Fruit fly (Drosophila melanogaster) whole organism, prepupa: Measurements from ENCODE around the gene CG10969.

Source experiments
- Blimp-1 ChIP-seq: fragments of 200-800 bp; sonication (Bioruptor generic); optimal IDR thresholded peaks from 3 replicates; lab custom pipeline; 2017; ENCODE audit warnings: missing biosample characterization, missing genetic modification characterization, mild to moderate bottlenecking, moderate library complexity, missing genetic modification reagents
- CG11762 ChIP-seq: fragments of 200-800 bp; sonication (Bioruptor generic); optimal IDR thresholded peaks from 3 replicates; lab custom pipeline; 2016; ENCODE audit warnings: missing biosample characterization, missing genetic modification characterization; ENCODE audit not compliant: insufficient read depth
- CG3032 ChIP-seq: fragments of 200-800 bp; optimal IDR thresholded peaks from 2 replicates; lab custom pipeline; 2019; ENCODE audit warnings: missing biosample characterization, mild to moderate bottlenecking, missing genetic modification characterization, moderate library complexity
- CG32006 ChIP-seq: fragments of 200-800 bp; sonication (Bioruptor generic); optimal IDR thresholded peaks from 3 replicates; lab custom pipeline; 2017; ENCODE audit warnings: missing biosample characterization, mild to moderate bottlenecking, missing genetic modification characterization
- CG3919 ChIP-seq: fragments of 200-800 bp; sonication (Bioruptor generic); optimal IDR thresholded peaks from 3 replicates; lab custom pipeline; 2016; ENCODE audit warnings: missing biosample characterization, missing genetic modification characterization
- CG6808 ChIP-seq: fragments of 200-800 bp; sonication (Bioruptor generic); optimal IDR thresholded peaks from 3 replicates; lab custom pipeline; 2017; ENCODE audit warnings: missing biosample characterization, missing genetic modification characterization, mild to moderate bottlenecking, moderate library complexity, missing genetic modification reagents
- CG7368 ChIP-seq: fragments of 200-800 bp; sonication (Bioruptor generic); optimal IDR thresholded peaks from 3 replicates; lab custom pipeline; 2016; ENCODE audit warnings: missing biosample characterization, missing genetic modification characterization
- CG8119 ChIP-seq: fragments of 200-800 bp; sonication (Bioruptor generic); IDR thresholded peaks from 3 replicates; pipeline ENCODE4 v1.3.6; 2022; ENCODE audit warnings: missing biosample characterization, missing genetic modification characterization
- CG9139 ChIP-seq: fragments of 200-800 bp; sonication (Bioruptor generic); optimal IDR thresholded peaks from 3 replicates; lab custom pipeline; 2017; ENCODE audit warnings: missing biosample characterization, mild to moderate bottlenecking, missing genetic modification characterization
- Eip75B ChIP-seq: fragments of 200-800 bp; sonication (Bioruptor generic); optimal IDR thresholded peaks from 3 replicates; lab custom pipeline; 2016; ENCODE audit warnings: missing biosample characterization, missing genetic modification characterization
- Eip78C ChIP-seq: fragments of 200-800 bp; sonication (Bioruptor generic); peaks from one replicate; lab custom pipeline; 2016; ENCODE audit warnings: missing biosample characterization, missing genetic modification characterization
- Ets21C ChIP-seq: fragments of 200-800 bp; sonication (Bioruptor generic); optimal IDR thresholded peaks from 3 replicates; lab custom pipeline; 2016; ENCODE audit warnings: missing biosample characterization, missing genetic modification characterization
- Ets96B ChIP-seq: fragments of 200-800 bp; optimal IDR thresholded peaks from 2 replicates; lab custom pipeline; 2019; ENCODE audit warnings: missing biosample characterization, mild to moderate bottlenecking, missing genetic modification characterization, moderate library complexity
- Gug ChIP-seq: fragments of 200-800 bp; sonication (Bioruptor generic); IDR thresholded peaks from 2 replicates; pipeline ENCODE4 v1.3.6; 2022; ENCODE audit warnings: missing biosample characterization, missing genetic modification characterization
- Hr39 ChIP-seq: fragments of 200-800 bp; sonication (Bioruptor generic); optimal IDR thresholded peaks from 2 replicates; lab custom pipeline; 2016; ENCODE audit warnings: missing biosample characterization, missing genetic modification characterization
- Hr4 ChIP-seq: fragments of 200-800 bp; sonication (Bioruptor generic); optimal IDR thresholded peaks from 3 replicates; lab custom pipeline; 2016; ENCODE audit warnings: missing biosample characterization, missing genetic modification characterization
- Lpt ChIP-seq: fragments of 200-800 bp; sonication (Bioruptor generic); optimal IDR thresholded peaks from 3 replicates; lab custom pipeline; 2016; ENCODE audit warnings: missing biosample characterization, missing genetic modification characterization
- Sox102F ChIP-seq: fragments of 200-800 bp; sonication (Bioruptor generic); optimal IDR thresholded peaks from 2 replicates; lab custom pipeline; 2016; ENCODE audit warnings: missing biosample characterization, mild to moderate bottlenecking, missing genetic modification characterization
- Sox14 ChIP-seq: fragments of 200-800 bp; sonication (Bioruptor generic); optimal IDR thresholded peaks from 3 replicates; lab custom pipeline; 2016; ENCODE audit warnings: missing biosample characterization, missing genetic modification characterization
- acj6 ChIP-seq: fragments of 200-800 bp; sonication (Bioruptor generic); optimal IDR thresholded peaks from 3 replicates; lab custom pipeline; 2016; ENCODE audit warnings: missing biosample characterization, missing genetic modification characterization
- cyc ChIP-seq: fragments of 200-800 bp; sonication (Bioruptor generic); optimal IDR thresholded peaks from 3 replicates; lab custom pipeline; 2016; ENCODE audit warnings: missing biosample characterization, missing genetic modification characterization
- dac ChIP-seq: fragments of 200-800 bp; sonication (Bioruptor generic); optimal IDR thresholded peaks from 2 replicates; lab custom pipeline; 2017; ENCODE audit warnings: missing biosample characterization, mild to moderate bottlenecking, missing genetic modification characterization
- fd85E ChIP-seq: fragments of 200-800 bp; sonication (Bioruptor generic); optimal IDR thresholded peaks from 3 replicates; lab custom pipeline; 2016; ENCODE audit warnings: missing biosample characterization, missing genetic modification characterization
- fkh ChIP-seq: fragments of 200-800 bp; sonication (Bioruptor generic); optimal IDR thresholded peaks from 3 replicates; lab custom pipeline; 2017; ENCODE audit warnings: missing biosample characterization, mild to moderate bottlenecking, missing genetic modification characterization, moderate library complexity
- lz ChIP-seq: fragments of 200-800 bp; sonication (Bioruptor generic); optimal IDR thresholded peaks from 3 replicates; lab custom pipeline; 2016; ENCODE audit warnings: missing biosample characterization, missing genetic modification characterization
- net ChIP-seq: fragments of 200-800 bp; sonication (Bioruptor generic); optimal IDR thresholded peaks from 3 replicates; lab custom pipeline; 2016; ENCODE audit warnings: missing biosample characterization, missing genetic modification characterization
- pdm3 ChIP-seq: fragments of 200-800 bp; sonication (Bioruptor generic); optimal IDR thresholded peaks from 3 replicates; lab custom pipeline; 2016; ENCODE audit warnings: missing biosample characterization, missing genetic modification characterization
- salr ChIP-seq, 2 experiments: fragments of 200-800 bp; sonication (Bioruptor generic); optimal IDR thresholded peaks; 3 replicates each; lab custom pipeline; 2016 to 2018; ENCODE audit warnings: missing biosample characterization in 2 of 2, missing genetic modification characterization in 2 of 2, mild to moderate bottlenecking in 1 of 2
- ss ChIP-seq, 2 experiments: fragments of 200-800 bp; sonication (Bioruptor generic); optimal IDR thresholded peaks; 2 replicates in 1 of 2; 3 replicates in 1 of 2; lab custom pipeline; 2017 to 2018; ENCODE audit warnings: mild to moderate bottlenecking in 2 of 2, missing biosample characterization in 2 of 2, missing genetic modification characterization in 2 of 2, moderate library complexity in 1 of 2
- svp ChIP-seq: fragments of 200-800 bp; sonication (Bioruptor generic); peaks from one replicate; lab custom pipeline; 2016; ENCODE audit warnings: missing biosample characterization, missing genetic modification characterization
- vri ChIP-seq: fragments of 200-800 bp; sonication (Bioruptor generic); optimal IDR thresholded peaks from 3 replicates; lab custom pipeline; 2016; ENCODE audit warnings: missing biosample characterization, mild to moderate bottlenecking, missing genetic modification characterization

Gene CG10969

dm6 chr3L:12749567-12750535 is 31.0 kb downstream of the CG10969 start, which contains the start of the genes Klc and CG10984 (continued):
- TF ChIP-seq Eip78C (GFP tag; lab: Kevin White, UChicago) (peak; percentile 97), Blimp-1 (GFP tag; lab: Kevin White, UChicago) (no peak), cyc (GFP tag; lab: Kevin White, UChicago) (peak; percentile 80), dac (GFP tag; lab: Kevin White, UChicago) (peak; percentile 89), Sox14 (peak; percentile 91), svp (GFP tag; lab: Kevin White, UChicago) (no peak), CG8119 (GFP tag; lab: Robert Waterston, UW) (no peak; the same call in 1 of the 3 replicates), Hr4 (GFP tag; lab: Kevin White, UChicago) (peak; percentile 96), CG32006 (GFP tag; lab: Kevin White, UChicago) (peak; percentile 95), net (GFP tag; lab: Kevin White, UChicago) (no peak), lz (GFP tag; lab: Kevin White, UChicago) (peak; percentile 82), acj6 (GFP tag; lab: Kevin White, UChicago) (peak; percentile 84), vri (GFP tag; lab: Kevin White, UChicago) (peak; percentile 78)
- TF ChIP-seq, all 60 proteins: peak for 36

- no peak for TF ChIP-seq Ets21C (GFP tag; lab: Kevin White, UChicago)
- no peak for TF ChIP-seq Eip75B
- no peak for TF ChIP-seq Lpt
- TF ChIP-seq Sox102F (GFP tag; lab: Kevin White, UChicago): no peak
- TF ChIP-seq, all 60 proteins: peak for 0
Observed at dm6 chr3L:12748711-12749566, 32.0 kb downstream of the CG10969 start.

dm6 chr3L:12746241-12746640 is 34.7 kb downstream of the CG10969 start:
- no peak for TF ChIP-seq CG9139 (GFP tag; lab: Kevin White, UChicago)
- TF ChIP-seq salr (GFP tag; optimal IDR thresholded peaks at IDR 0.05; lab: Kevin White, UChicago): no peak
- TF ChIP-seq ss (GFP tag; optimal IDR thresholded peaks at IDR 0.05; lab: Kevin White, UChicago): no peak
- no peak for TF ChIP-seq CG3032 (tag; lab: Kevin White, UChicago)
- TF ChIP-seq Sox102F (GFP tag; lab: Kevin White, UChicago): no peak
- no peak for TF ChIP-seq Eip75B
- no peak for TF ChIP-seq CG3919 (GFP tag; lab: Kevin White, UChicago)
- TF ChIP-seq CG11762 (GFP tag; lab: Kevin White, UChicago): no peak
- TF ChIP-seq fkh (GFP tag; lab: Kevin White, UChicago): no peak
- TF ChIP-seq CG7368 (GFP tag; lab: Kevin White, UChicago): no peak
- TF ChIP-seq pdm3: no peak
- TF ChIP-seq Ets96B (tag; lab: Kevin White, UChicago): no peak
- no peak for TF ChIP-seq CG6808 (GFP tag; lab: Kevin White, UChicago)
- no peak for TF ChIP-seq Hr39
- no peak for TF ChIP-seq Gug (GFP tag; lab: Robert Waterston, UW)
- TF ChIP-seq fd85E (GFP tag; lab: Kevin White, UChicago): no peak
- no peak for TF ChIP-seq Ets21C (GFP tag; lab: Kevin White, UChicago)
- TF ChIP-seq, all 60 proteins: peak for 0
